Worm (Caenorhabditis elegans) whole organism, L4 larva: Measurements from ENCODE around the gene clc-7.

Source experiments
- D1046.2 ChIP-seq: fragments of 200-800 bp; sonication (Bioruptor generic); IDR thresholded peaks from 2 replicates; pipeline ENCODE4 v1.3.6; 2022; ENCODE audit warnings: missing genetic modification characterization, missing compliant biosample characterization
- F26F4.8 ChIP-seq: fragments of 200-800 bp; sonication (Bioruptor generic); conservative IDR thresholded peaks from 2 replicates; pipeline ENCODE4 v1.3.6; 2022; ENCODE audit warnings: missing genetic modification characterization, missing compliant biosample characterization
- T20F7.1 ChIP-seq: fragments of 200-800 bp; sonication (Bioruptor generic); optimal IDR thresholded peaks from 2 replicates; lab custom pipeline; 2018; ENCODE audit warnings: mild to moderate bottlenecking, missing genetic modification characterization, missing compliant biosample characterization
- T26A8.4 ChIP-seq: fragments of 200-800 bp; sonication (Bioruptor generic); IDR thresholded peaks from 2 replicates; pipeline ENCODE4 v1.3.6; 2022; ENCODE audit warnings: missing genetic modification characterization, missing compliant biosample characterization
- Y48G9A.11 ChIP-seq: fragments of 200-800 bp; sonication (Bioruptor generic); IDR thresholded peaks from 2 replicates; pipeline ENCODE4 v1.3.6; 2022; ENCODE audit warnings: missing genetic modification reagents, missing genetic modification characterization, missing compliant biosample characterization
- Y5F2A.4 ChIP-seq: fragments of 200-800 bp; sonication (Bioruptor generic); optimal IDR thresholded peaks from 2 replicates; lab custom pipeline; 2018; ENCODE audit warnings: mild to moderate bottlenecking, missing genetic modification characterization, missing compliant biosample characterization
- ZK337.2 ChIP-seq: fragments of 200-800 bp; sonication (Bioruptor generic); IDR thresholded peaks from 2 replicates; pipeline ENCODE4 v1.3.6; 2022; ENCODE audit warnings: missing genetic modification reagents, missing genetic modification characterization, missing compliant biosample characterization
- aha-1 ChIP-seq: fragments of 150-350 bp; peaks from one replicate; lab custom pipeline; 2014; ENCODE audit warnings: missing biosample characterization, missing genetic modification characterization
- aly-2 ChIP-seq: sonication (generic microtip); optimal IDR thresholded peaks from 2 replicates; lab custom pipeline; 2018; ENCODE audit warnings: missing biosample characterization, missing genetic modification characterization
- ama-1 ChIP-seq: fragments of 150-350 bp; optimal IDR thresholded peaks from 2 replicates; lab custom pipeline; 2014; ENCODE audit warnings: inconsistent platforms, mixed read lengths
- arid-1 ChIP-seq: fragments of 200-800 bp; sonication (Bioruptor generic); conservative IDR thresholded peaks from 2 replicates; pipeline ENCODE4 v1.3.6; 2022; ENCODE audit warnings: missing genetic modification reagents, missing genetic modification characterization, missing compliant biosample characterization
- ceh-20 ChIP-seq: fragments of 200-800 bp; sonication (Bioruptor generic); IDR thresholded peaks from 2 replicates; pipeline ENCODE4 v1.3.6; 2022; ENCODE audit warnings: missing genetic modification reagents, missing genetic modification characterization, missing compliant biosample characterization
- ceh-32 ChIP-seq: sonication (generic microtip); optimal IDR thresholded peaks from 2 replicates; lab custom pipeline; 2016; ENCODE audit warnings: mild to moderate bottlenecking, missing genetic modification characterization, missing compliant biosample characterization; ENCODE audit not compliant: poor library complexity
- ceh-44 ChIP-seq: fragments of 200-800 bp; sonication (Bioruptor generic); IDR thresholded peaks from 2 replicates; pipeline ENCODE4 v1.3.6; 2022; ENCODE audit warnings: missing genetic modification reagents, missing genetic modification characterization, missing compliant biosample characterization
- ceh-82 ChIP-seq: sonication (generic microtip); optimal IDR thresholded peaks from 2 replicates; lab custom pipeline; 2017; ENCODE audit warnings: missing biosample characterization, missing genetic modification characterization
- cey-2 ChIP-seq: sonication (generic microtip); optimal IDR thresholded peaks from 3 replicates; lab custom pipeline; 2017; ENCODE audit warnings: missing genetic modification characterization, mild to moderate bottlenecking, missing compliant biosample characterization, antibody characterized with exemption, borderline replicate concordance; ENCODE audit not compliant: insufficient read depth
- daf-12 ChIP-seq: fragments of 150-350 bp; optimal IDR thresholded peaks from 2 replicates; lab custom pipeline; 2014; ENCODE audit warnings: missing biosample characterization, missing genetic modification reagents, missing genetic modification characterization
- daf-8 ChIP-seq: fragments of 200-800 bp; sonication (Bioruptor generic); IDR thresholded peaks from 2 replicates; pipeline ENCODE4 v1.3.6; 2022; ENCODE audit warnings: missing genetic modification characterization, missing compliant biosample characterization
- dmd-6 ChIP-seq: fragments of 200-800 bp; sonication (Bioruptor generic); IDR thresholded peaks from 2 replicates; pipeline ENCODE4 v1.3.6; 2022; ENCODE audit warnings: missing genetic modification reagents, missing genetic modification characterization, missing compliant biosample characterization
- dmd-9 ChIP-seq: fragments of 200-800 bp; sonication (Bioruptor generic); IDR thresholded peaks from 2 replicates; pipeline ENCODE4 v1.3.6; 2022; ENCODE audit warnings: missing genetic modification reagents, missing genetic modification characterization, missing compliant biosample characterization
- dpl-1 ChIP-seq: fragments of 150-350 bp; optimal IDR thresholded peaks from 2 replicates; lab custom pipeline; 2014; ENCODE audit warnings: missing biosample characterization, missing genetic modification reagents, missing genetic modification characterization
- duxl-1 ChIP-seq: sonication (generic microtip); optimal IDR thresholded peaks from 2 replicates; lab custom pipeline; 2016; ENCODE audit warnings: mild to moderate bottlenecking, missing genetic modification characterization, moderate library complexity, missing compliant biosample characterization; ENCODE audit not compliant: poor library complexity
- dve-1 ChIP-seq: sonication (generic microtip); optimal IDR thresholded peaks from 2 replicates; lab custom pipeline; 2017; ENCODE audit warnings: antibody characterized with exemption, mild to moderate bottlenecking, missing genetic modification characterization, missing compliant biosample characterization; ENCODE audit not compliant: insufficient read depth
- egl-27 ChIP-seq: sonication (generic microtip); optimal IDR thresholded peaks from 3 replicates; lab custom pipeline; 2017; ENCODE audit warnings: missing biosample characterization, missing genetic modification reagents, missing genetic modification characterization
- egl-43 ChIP-seq: fragments of 200-800 bp; sonication (Bioruptor generic); IDR thresholded peaks from 2 replicates; pipeline ENCODE4 v1.3.6; 2022; ENCODE audit warnings: missing genetic modification reagents, missing genetic modification characterization, missing compliant biosample characterization
- fkh-10 ChIP-seq: fragments of 150-350 bp; optimal IDR thresholded peaks from 2 replicates; lab custom pipeline; 2014; ENCODE audit warnings: missing biosample characterization, missing genetic modification reagents, missing genetic modification characterization
- fos-1 ChIP-seq: fragments of 150-350 bp; optimal IDR thresholded peaks from 2 replicates; lab custom pipeline; 2014; ENCODE audit warnings: missing biosample characterization, missing genetic modification characterization
- gei-8 ChIP-seq: fragments of 200-800 bp; sonication (Bioruptor generic); optimal IDR thresholded peaks from 2 replicates; lab custom pipeline; 2018; ENCODE audit warnings: mild to moderate bottlenecking, missing genetic modification characterization, missing compliant biosample characterization
- hif-1 ChIP-seq, 2 experiments: sonication (generic microtip); optimal IDR thresholded peaks; 2 replicates each; lab custom pipeline; 2016 to 2017; ENCODE audit warnings: missing compliant biosample characterization in 2 of 2, missing genetic modification characterization in 2 of 2, missing genetic modification reagents in 2 of 2, missing genotype in 2 of 2, mild to moderate bottlenecking in 1 of 2
- lim-7 ChIP-seq: fragments of 200-800 bp; sonication (Bioruptor generic); IDR thresholded peaks from 2 replicates; pipeline ENCODE4 v1.3.6; 2022; ENCODE audit warnings: missing genetic modification characterization, missing compliant biosample characterization
- lin-1 ChIP-seq: fragments of 200-800 bp; sonication (Bioruptor generic); IDR thresholded peaks from 2 replicates; pipeline ENCODE4 v1.3.6; 2022; ENCODE audit warnings: missing genetic modification reagents, missing genetic modification characterization, missing compliant biosample characterization
- lin-15B ChIP-seq: fragments of 150-350 bp; sonication (generic microtip); optimal IDR thresholded peaks from 3 replicates; lab custom pipeline; 2014; ENCODE audit warnings: missing biosample characterization, missing genetic modification characterization
- lin-29 ChIP-seq: fragments of 200-800 bp; sonication (Bioruptor generic); IDR thresholded peaks from 2 replicates; pipeline ENCODE4 v1.3.6; 2022; ENCODE audit warnings: missing genetic modification reagents, missing genetic modification characterization, missing compliant biosample characterization
- mdl-1 ChIP-seq, 2 experiments: fragments of 150-350 bp in 1 of 2; sonication (generic microtip) in 1 of 2; optimal IDR thresholded peaks; 2 replicates each; lab custom pipeline; 2014 to 2017; ENCODE audit warnings: missing biosample characterization in 2 of 2, missing genetic modification characterization in 2 of 2
- mdt-29 ChIP-seq: fragments of 200-800 bp; sonication (Bioruptor generic); IDR thresholded peaks from 2 replicates; pipeline ENCODE4 v1.3.6; 2022; ENCODE audit warnings: missing genetic modification reagents, missing genetic modification characterization, missing compliant biosample characterization
- mxl-3 ChIP-seq: fragments of 200-800 bp; sonication (Bioruptor generic); optimal IDR thresholded peaks from 2 replicates; lab custom pipeline; 2018; ENCODE audit warnings: mild to moderate bottlenecking, missing genetic modification characterization, missing compliant biosample characterization
- nhr-10 ChIP-seq: fragments of 150-350 bp; optimal IDR thresholded peaks from 2 replicates; lab custom pipeline; 2014; ENCODE audit warnings: missing biosample characterization, missing genetic modification characterization
- nhr-237 ChIP-seq: sonication (generic microtip); optimal IDR thresholded peaks from 2 replicates; lab custom pipeline; 2017; ENCODE audit warnings: missing biosample characterization, missing genetic modification characterization
- nhr-25 ChIP-seq: sonication (generic microtip); optimal IDR thresholded peaks from 2 replicates; lab custom pipeline; 2017; ENCODE audit warnings: missing genetic modification characterization, mild to moderate bottlenecking, missing compliant biosample characterization, antibody characterized with exemption, moderate library complexity, borderline replicate concordance; ENCODE audit not compliant: insufficient read depth
- nhr-28 ChIP-seq: fragments of 150-350 bp; optimal IDR thresholded peaks from 2 replicates; lab custom pipeline; 2014; ENCODE audit warnings: missing biosample characterization, missing genetic modification characterization
- nhr-48 ChIP-seq: sonication (generic microtip); optimal IDR thresholded peaks from 2 replicates; lab custom pipeline; 2016; ENCODE audit warnings: mild to moderate bottlenecking, missing genetic modification characterization, missing compliant biosample characterization
- php-3 ChIP-seq: fragments of 200-800 bp; sonication (Bioruptor generic); IDR thresholded peaks from 2 replicates; pipeline ENCODE4 v1.3.6; 2022; ENCODE audit warnings: missing genetic modification reagents, missing genetic modification characterization, missing compliant biosample characterization
- rbr-2 ChIP-seq: sonication (generic microtip); optimal IDR thresholded peaks from 2 replicates; lab custom pipeline; 2016; ENCODE audit warnings: missing genotype, missing genetic modification characterization, missing compliant biosample characterization
- spr-1 ChIP-seq: sonication (generic microtip); optimal IDR thresholded peaks from 2 replicates; lab custom pipeline; 2016; ENCODE audit warnings: mild to moderate bottlenecking, missing genetic modification characterization, missing compliant biosample characterization
- unc-130 ChIP-seq: sonication (generic microtip); optimal IDR thresholded peaks from 2 replicates; lab custom pipeline; 2016; ENCODE audit warnings: missing genetic modification reagents, missing genetic modification characterization, missing compliant biosample characterization
- unc-39 ChIP-seq: sonication (generic microtip); optimal IDR thresholded peaks from 2 replicates; lab custom pipeline; 2017; ENCODE audit warnings: missing biosample characterization, missing genetic modification characterization
- unc-62 ChIP-seq, 3 experiments: fragments of 150-350 bp in 1 of 3; sonication (generic microtip); optimal IDR thresholded peaks in 2 of 3; peaks in 1 of 3; 1 replicate in 1 of 3; 2 replicates in 2 of 3; lab custom pipeline; 2014 to 2017; ENCODE audit warnings: missing biosample characterization in 3 of 3, missing genetic modification characterization in 3 of 3, missing genetic modification reagents in 3 of 3, missing genotype in 1 of 3
- zfp-2 ChIP-seq: sonication (generic microtip); optimal IDR thresholded peaks from 2 replicates; lab custom pipeline; 2016; ENCODE audit warnings: mild to moderate bottlenecking, missing genetic modification characterization, missing compliant biosample characterization
- zfp-3 ChIP-seq: fragments of 200-800 bp; sonication (Bioruptor generic); conservative IDR thresholded peaks from 2 replicates; pipeline ENCODE4 v1.3.6; 2022; ENCODE audit warnings: missing genetic modification reagents, missing genetic modification characterization, missing compliant biosample characterization
- zip-11 ChIP-seq: fragments of 200-800 bp; sonication (Bioruptor generic); IDR thresholded peaks from 2 replicates; pipeline ENCODE4 v1.3.6; 2022; ENCODE audit warnings: missing genetic modification characterization, missing compliant biosample characterization
- zip-2 ChIP-seq: fragments of 150-350 bp; optimal IDR thresholded peaks from 2 replicates; lab custom pipeline; 2014; ENCODE audit warnings: missing biosample characterization, missing genetic modification characterization

Gene clc-7

ce11 chrX:5122369-5122768 is 54.5 kb downstream of the clc-7 start (continued):
- TF ChIP-seq dpl-1 (GFP tag; lab: Kevin White, UChicago) (no peak), fkh-10 (GFP tag; lab: Kevin White, UChicago) (no peak), nhr-48 (no peak), Y5F2A.4 (no peak), F26F4.8 (GFP tag; lab: Robert Waterston, UW) (no peak), spr-1 (no peak), ceh-20 (peak; percentile 53; the same call in 1 of the 2 replicates), zip-2 (tag; lab: Kevin White, UChicago) (no peak), nhr-25 (no peak), mxl-3 (GFP tag; lab: Kevin White, UChicago) (peak; percentile 22), dmd-6 (GFP tag; lab: Robert Waterston, UW) (peak; percentile 80), fos-1 (tag; lab: Kevin White, UChicago) (no peak), ceh-32 (no peak), arid-1 (no peak), ceh-44 (no peak), egl-43 (GFP tag; lab: Robert Waterston, UW) (no peak), duxl-1 (tag; lab: Kevin White, UChicago) (no peak), gei-8 (no peak), T20F7.1 (GFP tag; lab: Kevin White, UChicago) (no peak), unc-130 (GFP tag; lab: Kevin White, UChicago) (no peak), D1046.2 (GFP tag; lab: Robert Waterston, UW) (no peak), aly-2 (tag; lab: Kevin White, UChicago) (no peak), mdl-1 (tag; optimal IDR thresholded peaks at IDR 0.05; lab: Kevin White, UChicago) (peak in 1 of 2 experiments; percentile 45), egl-27 (tag; lab: Kevin White, UChicago) (no peak), lin-15B (tag; lab: Kevin White, UChicago) (no peak), lin-29 (GFP tag; lab: Robert Waterston, UW) (no peak), php-3 (no peak), hif-1 (tag; optimal IDR thresholded peaks at IDR 0.05; lab: Kevin White, UChicago) (no peak), aha-1 (tag; lab: Kevin White, UChicago) (peak; percentile 79), Y48G9A.11 (no peak), lin-1 (peak; percentile 81), T26A8.4 (GFP tag; lab: Robert Waterston, UW) (no peak), unc-39 (no peak), ama-1 (lab: Kevin White, UChicago) (no peak), nhr-10 (tag; lab: Kevin White, UChicago) (no peak), mdt-29 (GFP tag; lab: Robert Waterston, UW) (peak; percentile 84), zip-11 (GFP tag; lab: Robert Waterston, UW) (no peak)

- TF ChIP-seq zfp-3 (no peak), ceh-44 (no peak), nhr-28 (tag; lab: Kevin White, UChicago) (peak; percentile 36), unc-62 (GFP tag; optimal IDR thresholded peaks at IDR 0.05 in 1 of 2; lab: Kevin White, UChicago) (no peak), unc-62 (tag; optimal IDR thresholded peaks at IDR 0.05; lab: Kevin White, UChicago) (no peak), dve-1 (tag; lab: Kevin White, UChicago) (no peak), rbr-2 (tag; lab: Kevin White, UChicago) (peak; percentile 17), ZK337.2 (GFP tag; lab: Robert Waterston, UW) (no peak), zip-11 (GFP tag; lab: Robert Waterston, UW) (no peak), cey-2 (no peak), daf-12 (tag; lab: Kevin White, UChicago) (no peak), zfp-2 (no peak), nhr-237 (no peak), dmd-9 (GFP tag; lab: Robert Waterston, UW) (no peak), ceh-20 (no peak), ceh-82 (tag; lab: Kevin White, UChicago) (no peak), lin-29 (GFP tag; lab: Robert Waterston, UW) (no peak), php-3 (no peak), T20F7.1 (GFP tag; lab: Kevin White, UChicago) (no peak), aha-1 (tag; lab: Kevin White, UChicago) (peak; percentile 81), daf-8 (GFP tag; lab: Robert Waterston, UW) (no peak), lim-7 (no peak)
Measured at ce11 chrX:5122791-5123414, 55.0 kb downstream of the clc-7 start.
